Fruit fly (Drosophila melanogaster) whole organism, embryonic: ENCODE results near the gene CG9132.

Experiments
- CG11695 ChIP-seq: fragments of 200-800 bp; sonication (Bioruptor generic); IDR thresholded peaks from 3 replicates; pipeline ENCODE4 v1.3.6; 2022; ENCODE audit warnings: missing biosample characterization, missing genetic modification characterization
- CG12071 ChIP-seq: fragments of 200-800 bp; sonication (Bioruptor generic); optimal IDR thresholded peaks from 3 replicates; lab custom pipeline; 2018; ENCODE audit warnings: missing biosample characterization, mild to moderate bottlenecking, missing genetic modification characterization
- CG1602 ChIP-seq: fragments of 200-800 bp; sonication (Bioruptor generic); optimal IDR thresholded peaks from 3 replicates; lab custom pipeline; 2016; ENCODE audit warnings: missing biosample characterization, missing genetic modification characterization
- CG16863 ChIP-seq: fragments of 200-800 bp; sonication (Bioruptor generic); optimal IDR thresholded peaks from 3 replicates; lab custom pipeline; 2016; ENCODE audit warnings: missing biosample characterization, missing genetic modification characterization
- CG17328 ChIP-seq: fragments of 200-800 bp; sonication (Bioruptor generic); IDR thresholded peaks from 2 replicates; pipeline ENCODE4 v1.3.6; 2022; ENCODE audit warnings: missing biosample characterization, missing genetic modification characterization
- CG17359 ChIP-seq: fragments of 200-800 bp; sonication (Bioruptor generic); optimal IDR thresholded peaks from 3 replicates; lab custom pipeline; 2018; ENCODE audit warnings: missing biosample characterization, mild to moderate bottlenecking, missing genetic modification characterization, moderate library complexity
- CG17361 ChIP-seq: fragments of 200-800 bp; sonication (Bioruptor generic); IDR thresholded peaks from 3 replicates; pipeline ENCODE4 v1.3.6; 2022; ENCODE audit warnings: missing biosample characterization, missing genetic modification characterization
- CG1832 ChIP-seq: fragments of 200-800 bp; sonication (Bioruptor generic); optimal IDR thresholded peaks from 2 replicates; lab custom pipeline; 2017; ENCODE audit warnings: missing biosample characterization, mild to moderate bottlenecking, missing genetic modification characterization, inconsistent platforms
- CG2116 ChIP-seq: fragments of 200-800 bp; sonication (Bioruptor generic); optimal IDR thresholded peaks from 3 replicates; lab custom pipeline; 2018; ENCODE audit warnings: missing biosample characterization, mild to moderate bottlenecking, missing genetic modification characterization
- CG2875 ChIP-seq: fragments of 200-800 bp; sonication (Bioruptor generic); optimal IDR thresholded peaks from 2 replicates; lab custom pipeline; 2017; ENCODE audit warnings: missing biosample characterization, mild to moderate bottlenecking, missing genetic modification characterization, missing genetic modification reagents
- CG34422 ChIP-seq: fragments of 200-800 bp; sonication (Bioruptor generic); IDR thresholded peaks from 3 replicates; pipeline ENCODE4 v1.3.6; 2022; ENCODE audit warnings: missing biosample characterization, missing genetic modification characterization
- CG42726 ChIP-seq: fragments of 200-800 bp; sonication (Bioruptor generic); IDR thresholded peaks from 2 replicates; pipeline ENCODE4 v1.3.6; 2022; ENCODE audit warnings: missing biosample characterization, missing genetic modification characterization; ENCODE audit not compliant: partially characterized antibody
- CG4360 ChIP-seq: fragments of 200-800 bp; sonication (Bioruptor generic); IDR thresholded peaks from 2 replicates; pipeline ENCODE4 v1.3.6; 2022; ENCODE audit warnings: missing biosample characterization, missing genetic modification characterization
- CG4404 ChIP-seq: fragments of 200-800 bp; sonication (Bioruptor generic); IDR thresholded peaks from 2 replicates; pipeline ENCODE4 v1.3.6; 2022; ENCODE audit warnings: missing biosample characterization, missing genetic modification characterization
- CG6813 ChIP-seq: fragments of 200-800 bp; sonication (Bioruptor generic); optimal IDR thresholded peaks from 2 replicates; lab custom pipeline; 2017; ENCODE audit warnings: missing biosample characterization, missing genetic modification characterization, mild to moderate bottlenecking, moderate library complexity, missing genetic modification reagents
- CG7271 ChIP-seq: fragments of 200-800 bp; sonication (Bioruptor generic); optimal IDR thresholded peaks from 2 replicates; lab custom pipeline; 2018; ENCODE audit warnings: missing biosample characterization, mild to moderate bottlenecking, missing genetic modification characterization, moderate library complexity
- CG8290 ChIP-seq, 3 experiments: fragments of 200-800 bp; sonication (Bioruptor generic); optimal IDR thresholded peaks; 2 replicates each; lab custom pipeline; 2016 to 2019; ENCODE audit warnings: missing biosample characterization in 3 of 3, missing genetic modification characterization in 3 of 3, mild to moderate bottlenecking in 2 of 3, moderate library complexity in 1 of 3
- CG9609 ChIP-seq: fragments of 200-800 bp; sonication (Bioruptor generic); optimal IDR thresholded peaks from 3 replicates; lab custom pipeline; 2016; ENCODE audit warnings: missing biosample characterization, missing genetic modification characterization
- CHES-1-like ChIP-seq: fragments of 200-800 bp; sonication (Bioruptor generic); optimal IDR thresholded peaks from 2 replicates; lab custom pipeline; 2016; ENCODE audit warnings: missing biosample characterization, missing genetic modification characterization
- CTCF ChIP-seq: fragments of 200-800 bp; sonication (Bioruptor generic); optimal IDR thresholded peaks from 2 replicates; lab custom pipeline; 2017; ENCODE audit warnings: missing biosample characterization, mild to moderate bottlenecking, missing genetic modification characterization, moderate library complexity
- CoRest ChIP-seq: fragments of 200-800 bp; sonication (Bioruptor generic); optimal IDR thresholded peaks from 3 replicates; lab custom pipeline; 2018; ENCODE audit warnings: missing biosample characterization, mild to moderate bottlenecking, missing genetic modification characterization, moderate library complexity
- Dad ChIP-seq: fragments of 200-800 bp; sonication (Bioruptor generic); optimal IDR thresholded peaks from 3 replicates; lab custom pipeline; 2016; ENCODE audit warnings: missing biosample characterization, missing genetic modification characterization
- Ets65A ChIP-seq: fragments of 200-800 bp; sonication (Bioruptor generic); peaks from one replicate; lab custom pipeline; 2016; ENCODE audit warnings: missing biosample characterization, missing genetic modification characterization
- HHEX ChIP-seq: fragments of 200-800 bp; sonication (Bioruptor generic); optimal IDR thresholded peaks from 3 replicates; lab custom pipeline; 2017; ENCODE audit warnings: missing biosample characterization, mild to moderate bottlenecking, missing genetic modification characterization, missing genetic modification reagents
- Hr51 ChIP-seq, 2 experiments: fragments of 200-800 bp; sonication (Bioruptor generic); optimal IDR thresholded peaks; 2 replicates in 1 of 2; 3 replicates in 1 of 2; lab custom pipeline; 2016 to 2018; ENCODE audit warnings: missing biosample characterization in 2 of 2, missing genetic modification characterization in 2 of 2, mild to moderate bottlenecking in 1 of 2, moderate library complexity in 1 of 2
- MTF-1 ChIP-seq: fragments of 200-800 bp; sonication (Bioruptor generic); optimal IDR thresholded peaks from 2 replicates; lab custom pipeline; 2018; ENCODE audit warnings: missing biosample characterization, mild to moderate bottlenecking, missing genetic modification characterization, borderline replicate concordance
- Meics ChIP-seq: fragments of 200-800 bp; sonication (Bioruptor generic); optimal IDR thresholded peaks from 2 replicates; lab custom pipeline; 2017; ENCODE audit warnings: missing biosample characterization, mild to moderate bottlenecking, missing genetic modification characterization
- Myb ChIP-seq: fragments of 200-800 bp; sonication (Bioruptor generic); optimal IDR thresholded peaks from 2 replicates; lab custom pipeline; 2016; ENCODE audit warnings: missing biosample characterization, missing genetic modification characterization
- Ptx1 ChIP-seq: fragments of 200-800 bp; sonication (Bioruptor generic); IDR thresholded peaks from 2 replicates; pipeline ENCODE4 v1.3.6; 2022; ENCODE audit warnings: missing biosample characterization, missing genetic modification characterization
- Rfx ChIP-seq: fragments of 200-800 bp; sonication (Bioruptor generic); IDR thresholded peaks from 2 replicates; pipeline ENCODE4 v1.3.6; 2022; ENCODE audit warnings: missing biosample characterization, missing genetic modification characterization
- al ChIP-seq: fragments of 200-800 bp; sonication (Bioruptor generic); IDR thresholded peaks from 2 replicates; pipeline ENCODE4 v1.3.6; 2022; ENCODE audit warnings: missing biosample characterization, missing genetic modification characterization
- chm ChIP-seq: fragments of 200-800 bp; sonication (Bioruptor generic); IDR thresholded peaks from 2 replicates; pipeline ENCODE4 v1.3.6; 2022; ENCODE audit warnings: missing biosample characterization, missing genetic modification characterization
- ci ChIP-seq: fragments of 200-800 bp; sonication (Bioruptor generic); IDR thresholded peaks from 3 replicates; pipeline ENCODE4 v1.3.6; 2022; ENCODE audit warnings: missing biosample characterization, missing genetic modification characterization
- cwo ChIP-seq: fragments of 200-800 bp; sonication (Bioruptor generic); optimal IDR thresholded peaks from 3 replicates; lab custom pipeline; 2017; ENCODE audit warnings: missing biosample characterization, missing genetic modification characterization, mild to moderate bottlenecking, moderate library complexity, missing genetic modification reagents
- dmrt99B ChIP-seq: fragments of 200-800 bp; sonication (Bioruptor generic); optimal IDR thresholded peaks from 2 replicates; lab custom pipeline; 2018; ENCODE audit warnings: missing biosample characterization, mild to moderate bottlenecking, missing genetic modification characterization, moderate library complexity
- esg ChIP-seq: fragments of 200-800 bp; sonication (Bioruptor generic); conservative IDR thresholded peaks from 2 replicates; pipeline ENCODE4 v1.3.6; 2022; ENCODE audit warnings: missing biosample characterization, missing genetic modification characterization
- eyg ChIP-seq: fragments of 200-800 bp; sonication (Bioruptor generic); optimal IDR thresholded peaks from 3 replicates; lab custom pipeline; 2016; ENCODE audit warnings: missing biosample characterization, missing genetic modification characterization
- fu2 ChIP-seq: fragments of 200-800 bp; sonication (Bioruptor generic); optimal IDR thresholded peaks from 2 replicates; lab custom pipeline; 2016; ENCODE audit warnings: missing biosample characterization, missing genetic modification characterization
- grau ChIP-seq: fragments of 200-800 bp; optimal IDR thresholded peaks from 3 replicates; lab custom pipeline; 2019; ENCODE audit warnings: missing biosample characterization, mild to moderate bottlenecking, missing genetic modification characterization, moderate library complexity
- gro ChIP-seq: fragments of 200-800 bp; sonication (Bioruptor generic); optimal IDR thresholded peaks from 2 replicates; lab custom pipeline; 2016; ENCODE audit warnings: missing biosample characterization, missing genetic modification characterization
- her ChIP-seq: fragments of 200-800 bp; sonication (Bioruptor generic); optimal IDR thresholded peaks from 2 replicates; lab custom pipeline; 2016; ENCODE audit warnings: missing biosample characterization, missing genetic modification characterization
- hkb ChIP-seq, 2 experiments: fragments of 200-800 bp in 1 of 2; fragments of >200 bp in 1 of 2; sonication (Bioruptor generic) in 1 of 2; IDR thresholded peaks in 1 of 2; optimal IDR thresholded peaks in 1 of 2; 2 replicates each; pipeline versions ENCODE4 v1.3.6 to Lab custom; 2017 to 2022; ENCODE audit warnings: missing biosample characterization in 1 of 2, missing genetic modification characterization in 1 of 2
- lab ChIP-seq: fragments of 200-800 bp; sonication (Bioruptor generic); optimal IDR thresholded peaks from 3 replicates; lab custom pipeline; 2017; ENCODE audit warnings: missing biosample characterization, missing genetic modification characterization, mild to moderate bottlenecking, moderate library complexity, missing genetic modification reagents
- mam ChIP-seq: fragments of 200-800 bp; sonication (Bioruptor generic); optimal IDR thresholded peaks from 3 replicates; lab custom pipeline; 2016; ENCODE audit warnings: missing biosample characterization, missing genetic modification characterization
- nmo ChIP-seq: fragments of 200-800 bp; sonication (Bioruptor generic); optimal IDR thresholded peaks from 2 replicates; lab custom pipeline; 2018; ENCODE audit warnings: missing biosample characterization, mild to moderate bottlenecking, missing genetic modification characterization, moderate library complexity
- prd ChIP-seq, 3 experiments: fragments of >200 bp in 2 of 3; fragments of 200-800 bp in 1 of 3; sonication (Bioruptor generic) in 1 of 3; optimal IDR thresholded peaks in 2 of 3; IDR thresholded peaks in 1 of 3; 2 replicates in 2 of 3; 3 replicates in 1 of 3; pipeline versions ENCODE4 v1.3.6 to Lab custom; 2017 to 2022; ENCODE audit warnings: missing biosample characterization in 1 of 3, missing genetic modification characterization in 1 of 3
- salm ChIP-seq: fragments of 200-800 bp; sonication (Bioruptor generic); optimal IDR thresholded peaks from 2 replicates; lab custom pipeline; 2018; ENCODE audit warnings: missing biosample characterization, mild to moderate bottlenecking, missing genetic modification characterization
- slbo ChIP-seq: fragments of 200-800 bp; sonication (Bioruptor generic); IDR thresholded peaks from 2 replicates; pipeline ENCODE4 v1.3.6; 2022; ENCODE audit warnings: missing biosample characterization, missing genetic modification characterization
- zfh2 ChIP-seq: fragments of 200-800 bp; sonication (Bioruptor generic); optimal IDR thresholded peaks from 2 replicates; lab custom pipeline; 2016; ENCODE audit warnings: missing biosample characterization, missing genetic modification characterization

The CG9132 gene

DNA sequence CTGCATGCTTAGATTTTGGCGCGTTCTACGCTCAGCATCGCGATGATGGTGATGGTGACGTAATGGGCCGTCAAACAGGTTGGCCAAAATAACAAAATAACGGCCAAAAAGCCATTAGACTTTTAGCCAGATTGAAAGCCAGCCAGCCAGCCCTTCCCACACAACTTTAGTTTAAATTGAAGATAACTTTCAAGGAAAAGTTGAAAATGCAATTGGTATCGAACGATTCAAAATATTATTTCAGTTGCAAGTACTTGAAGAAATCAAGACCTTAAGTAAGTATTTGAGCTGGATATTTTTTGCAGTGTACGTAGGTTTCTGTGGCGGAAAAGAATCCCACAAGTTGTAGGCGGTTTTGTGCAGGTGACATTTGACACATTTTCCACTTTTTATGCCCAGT lies 19.5 kb downstream of the CG9132 start (continued):
- peak; percentile 46 for TF ChIP-seq CoRest
- TF ChIP-seq CG12071 (GFP tag; lab: Kevin White, UChicago), result peak; percentile 13
- peak; percentile 41 for TF ChIP-seq zfh2 (GFP tag; lab: Kevin White, UChicago)
- peak; percentile 81 for TF ChIP-seq CG9609 (GFP tag; lab: Kevin White, UChicago)
- TF ChIP-seq grau (tag; lab: Kevin White, UChicago), result peak; percentile 43
- TF ChIP-seq CG16863 (GFP tag; lab: Kevin White, UChicago), result peak; percentile 43
- TF ChIP-seq Myb (GFP tag; lab: Kevin White, UChicago), result peak; percentile 22
- TF ChIP-seq cwo (GFP tag; lab: Kevin White, UChicago), result peak; percentile 17
- no peak for TF ChIP-seq esg (GFP tag; lab: Robert Waterston, UW)
- peak; percentile 21 to 45 for TF ChIP-seq Hr51 (GFP tag; optimal IDR thresholded peaks at IDR 0.05; lab: Kevin White, UChicago)
- TF ChIP-seq lab, result peak; percentile 58
- TF ChIP-seq CG2875 (GFP tag; lab: Kevin White, UChicago), result no peak
- no peak for TF ChIP-seq CTCF (GFP tag; lab: Kevin White, UChicago)
- peak; percentile 25 for TF ChIP-seq dmrt99B
- TF ChIP-seq CG1832 (GFP tag; lab: Kevin White, UChicago), result no peak
- no peak for TF ChIP-seq CG6813
- no peak for TF ChIP-seq CG4360 (GFP tag; lab: Robert Waterston, UW)
- 0 out of 2 replicates have a peak, but pooled peaks have one; percentile 23 for TF ChIP-seq CG17328 (GFP tag; lab: Robert Waterston, UW)
- peak; percentile 0 for TF ChIP-seq CG1602 (GFP tag; lab: Kevin White, UChicago)
- TF ChIP-seq CG8290 (GFP tag; optimal IDR thresholded peaks at IDR 0.05; lab: Kevin White, UChicago), result no peak
- TF ChIP-seq CG8290 (tag; optimal IDR thresholded peaks at IDR 0.05; lab: Kevin White, UChicago), result peak in 1 of 2 experiments; percentile 69
- TF ChIP-seq CG11695 (GFP tag; lab: Robert Waterston, UW), result 0 out of 3 replicates have a peak, but pooled peaks have one; percentile 10
- TF ChIP-seq Ptx1 (GFP tag; lab: Robert Waterston, UW), result 0 out of 2 replicates have a peak, but pooled peaks have one; percentile 33
- TF ChIP-seq ci (GFP tag; lab: Robert Waterston, UW), result 0 out of 3 replicates have a peak, but pooled peaks have one; percentile 21
- TF ChIP-seq mam (GFP tag; lab: Kevin White, UChicago), result peak; percentile 34
- peak; percentile 67 for TF ChIP-seq Rfx
- TF ChIP-seq Dad (GFP tag; lab: Kevin White, UChicago), result peak; percentile 24
- TF ChIP-seq chm (GFP tag; lab: Robert Waterston, UW), result 0 out of 2 replicates have a peak, but pooled peaks have one; percentile 9
- peak; percentile 42 for TF ChIP-seq eyg (GFP tag; lab: Kevin White, UChicago)
- TF ChIP-seq slbo, result peak; percentile 30; the same call in 1 of the 2 replicates
- TF ChIP-seq al, result peak; percentile 30; the same call in 1 of the 2 replicates
- 0 out of 3 replicates have a peak, but pooled peaks have one; percentile 18 for TF ChIP-seq CG17361 (GFP tag; lab: Robert Waterston, UW)
- TF ChIP-seq CHES-1-like (GFP tag; lab: Kevin White, UChicago), result peak; percentile 45
- no peak for TF ChIP-seq prd (optimal IDR thresholded peaks at IDR 0.05; lab: Kevin White, UChicago)
- 0 out of 3 replicates have a peak, but pooled peaks have one; percentile 16 for TF ChIP-seq prd (GFP tag; IDR thresholded peaks at IDR 0.05; lab: Robert Waterston, UW)
- TF ChIP-seq nmo (GFP tag; lab: Kevin White, UChicago), result no peak
- TF ChIP-seq CG7271 (tag; lab: Kevin White, UChicago), result no peak
- no peak for TF ChIP-seq CG42726 (GFP tag; lab: Robert Waterston, UW)
- TF ChIP-seq MTF-1 (GFP tag; lab: Kevin White, UChicago), result no peak
- peak; percentile 3 for TF ChIP-seq CG17359 (tag; lab: Kevin White, UChicago)
- peak; percentile 40; the same call in 1 of the 3 replicates for TF ChIP-seq CG34422 (GFP tag; lab: Robert Waterston, UW)
- peak; percentile 47 for TF ChIP-seq Meics (GFP tag; lab: Kevin White, UChicago)
- no peak for TF ChIP-seq salm (tag; lab: Kevin White, UChicago)
- peak; percentile 13 for TF ChIP-seq her (GFP tag; lab: Kevin White, UChicago)
- TF ChIP-seq HHEX (GFP tag; lab: Kevin White, UChicago), result peak; percentile 29
- TF ChIP-seq gro, result peak; percentile 65
- TF ChIP-seq CG4404, result 0 out of 2 replicates have a peak, but pooled peaks have one; percentile 11
- no peak for TF ChIP-seq hkb (optimal IDR thresholded peaks at IDR 0.05; lab: Kevin White, UChicago)
- peak; percentile 27; the same call in 1 of the 2 replicates for TF ChIP-seq hkb (GFP tag; IDR thresholded peaks at IDR 0.05; lab: Robert Waterston, UW)
- peak; percentile 6 for TF ChIP-seq CG2116
- peak; percentile 17 for TF ChIP-seq fu2 (GFP tag; lab: Kevin White, UChicago)
- TF ChIP-seq Ets65A (GFP tag; lab: Kevin White, UChicago), result peak; percentile 90
